Worm (Caenorhabditis elegans) whole organism, L4/young adult: Measurements from ENCODE around the gene E03H12.5.

Experiments used
- W03F9.2 ChIP-seq: fragments of 150-350 bp; optimal IDR thresholded peaks from 2 replicates; lab custom pipeline; 2014; ENCODE audit warnings: missing biosample characterization, missing genetic modification characterization
- dao-5 ChIP-seq: sonication (generic microtip); optimal IDR thresholded peaks from 2 replicates; lab custom pipeline; 2016; ENCODE audit warnings: missing genotype, missing genetic modification characterization, moderate library complexity, missing compliant biosample characterization
- him-1 ChIP-seq: sonication (generic microtip); optimal IDR thresholded peaks from 2 replicates; lab custom pipeline; 2016; ENCODE audit warnings: missing genotype, missing genetic modification reagents, missing genetic modification characterization, missing compliant biosample characterization

DNA sequence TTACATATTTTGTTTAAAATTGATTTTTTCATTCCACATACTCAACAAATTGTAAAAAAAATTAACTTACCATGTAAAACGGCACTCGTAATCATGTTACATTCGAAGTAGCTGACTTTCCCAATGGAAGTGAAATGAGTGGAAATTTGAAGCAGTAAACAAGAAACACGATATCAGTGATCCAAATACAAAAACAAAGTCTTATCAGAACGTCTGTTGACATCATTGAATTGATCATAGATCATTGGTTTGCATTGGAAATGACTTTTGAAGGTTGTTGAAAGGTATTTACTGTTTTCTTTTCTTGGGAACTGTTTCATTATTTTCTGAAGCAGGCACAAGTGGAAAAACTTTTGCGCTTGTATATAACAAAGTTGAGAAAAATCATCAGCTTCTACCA, 1.0 kb upstream of the E03H12.5 start, which contains the start of gene Y9C9A.16:
- TF ChIP-seq him-1 (tag; lab: Kevin White, UChicago) (no peak), dao-5 (tag; lab: Kevin White, UChicago) (no peak), W03F9.2 (no peak)
